Worm (Caenorhabditis elegans): ENCODE data around the gene Y47D7A.2.

DNA sequence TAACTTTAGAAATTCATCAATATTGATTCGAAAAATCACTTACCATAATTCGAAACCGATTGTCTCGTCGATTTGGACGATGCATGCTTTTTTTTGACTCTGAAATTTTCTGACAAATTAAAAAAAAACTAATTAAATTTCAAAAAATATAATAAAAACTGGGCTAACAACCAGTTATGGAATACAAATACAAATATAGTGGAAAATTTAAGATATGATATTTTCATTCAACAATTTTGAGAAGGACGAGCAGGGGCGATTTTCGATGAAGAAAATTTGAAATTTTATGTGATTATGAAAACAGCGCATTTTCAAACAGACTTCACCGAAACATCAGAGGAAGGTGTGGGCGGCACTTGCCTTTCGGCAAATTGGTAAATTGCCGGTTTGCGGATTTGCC, 37.8 kb upstream of the Y47D7A.2 start, which contains the start of gene F13A2.1:
- no peak for TF ChIP-seq W03F9.2 (tag; optimal IDR thresholded peaks at IDR 0.05)
- no peak for TF ChIP-seq him-1 (tag; optimal IDR thresholded peaks at IDR 0.05)
- TF ChIP-seq dao-5 (tag; optimal IDR thresholded peaks at IDR 0.05) = no peak

Measured in whole organism, L4/young adult.